Fruit fly (Drosophila melanogaster) whole organism, prepupa: ENCODE results near the gene NimC1.

ENCODE experiments used
- CG11294 ChIP-seq: fragments of 200-800 bp; sonication (Bioruptor generic); IDR thresholded peaks from 2 replicates; pipeline ENCODE4 v1.3.6; 2022; ENCODE audit warnings: missing biosample characterization, missing genetic modification characterization
- CG6163 ChIP-seq: fragments of 200-800 bp; sonication (Bioruptor generic); IDR thresholded peaks from 3 replicates; pipeline ENCODE4 v1.3.6; 2022; ENCODE audit warnings: missing biosample characterization, missing genetic modification characterization
- Ets96B ChIP-seq: fragments of 200-800 bp; optimal IDR thresholded peaks from 2 replicates; lab custom pipeline; 2019; ENCODE audit warnings: missing biosample characterization, mild to moderate bottlenecking, missing genetic modification characterization, moderate library complexity
- Gug ChIP-seq: fragments of 200-800 bp; sonication (Bioruptor generic); IDR thresholded peaks from 2 replicates; pipeline ENCODE4 v1.3.6; 2022; ENCODE audit warnings: missing biosample characterization, missing genetic modification characterization

DNA sequence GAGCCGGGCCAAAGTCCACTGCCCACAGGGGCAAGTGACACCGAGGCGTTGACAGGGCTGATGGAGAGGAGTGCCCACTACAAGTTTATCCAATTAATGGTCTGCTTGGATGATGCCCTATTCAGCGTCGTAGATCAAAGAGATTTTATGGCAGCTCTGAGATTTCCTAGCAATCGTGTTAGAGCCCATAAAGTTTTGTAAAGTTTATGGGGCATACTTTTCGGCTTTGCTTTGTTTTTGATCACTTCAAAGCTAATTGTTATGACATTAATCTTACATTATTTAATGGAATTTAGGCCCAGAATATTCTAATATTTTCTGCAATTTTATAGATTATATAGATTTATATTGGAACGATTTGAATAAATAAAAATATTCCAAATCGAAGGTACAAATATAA is 16.2 kb downstream of the NimC1 start:
- TF ChIP-seq CG6163 (GFP tag; lab: Robert Waterston, UW) (no peak), Ets96B (tag; lab: Kevin White, UChicago) (no peak), Gug (no peak), CG11294 (GFP tag; lab: Robert Waterston, UW) (no peak)
